Worm (Caenorhabditis elegans) whole organism, early embryonic: Measurements from ENCODE around the gene nhr-158.

ENCODE experiments used
- aly-1 ChIP-seq: sonication (generic microtip); optimal IDR thresholded peaks from 2 replicates; lab custom pipeline; 2016; ENCODE audit warnings: missing genetic modification characterization, missing compliant biosample characterization
- ceh-36 ChIP-seq: sonication (generic microtip); optimal IDR thresholded peaks from 2 replicates; lab custom pipeline; 2016; ENCODE audit warnings: missing genetic modification characterization, inconsistent platforms, missing compliant biosample characterization
- flt-1 ChIP-seq: fragments of 200-800 bp; sonication (Bioruptor generic); IDR thresholded peaks from 2 replicates; pipeline ENCODE4 v1.3.6; 2022; ENCODE audit warnings: missing genetic modification characterization, missing compliant biosample characterization
- hmbx-1 ChIP-seq: sonication (generic microtip); optimal IDR thresholded peaks from 2 replicates; lab custom pipeline; 2016; ENCODE audit warnings: mild to moderate bottlenecking, missing genetic modification characterization, missing compliant biosample characterization
- hmg-4 ChIP-seq: fragments of 200-800 bp; sonication (Bioruptor generic); optimal IDR thresholded peaks from 2 replicates; lab custom pipeline; 2018; ENCODE audit warnings: mild to moderate bottlenecking, missing genetic modification characterization, missing compliant biosample characterization
- pes-1 ChIP-seq: fragments of 200-800 bp; sonication (Bioruptor generic); IDR thresholded peaks from 2 replicates; pipeline ENCODE4 v1.3.6; 2022; ENCODE audit warnings: missing genetic modification reagents, missing genetic modification characterization, missing compliant biosample characterization
- sea-1 ChIP-seq: fragments of 200-800 bp; sonication (Bioruptor generic); conservative IDR thresholded peaks from 2 replicates; pipeline ENCODE4 v1.3.6; 2022; ENCODE audit warnings: missing genetic modification characterization, missing compliant biosample characterization

DNA sequence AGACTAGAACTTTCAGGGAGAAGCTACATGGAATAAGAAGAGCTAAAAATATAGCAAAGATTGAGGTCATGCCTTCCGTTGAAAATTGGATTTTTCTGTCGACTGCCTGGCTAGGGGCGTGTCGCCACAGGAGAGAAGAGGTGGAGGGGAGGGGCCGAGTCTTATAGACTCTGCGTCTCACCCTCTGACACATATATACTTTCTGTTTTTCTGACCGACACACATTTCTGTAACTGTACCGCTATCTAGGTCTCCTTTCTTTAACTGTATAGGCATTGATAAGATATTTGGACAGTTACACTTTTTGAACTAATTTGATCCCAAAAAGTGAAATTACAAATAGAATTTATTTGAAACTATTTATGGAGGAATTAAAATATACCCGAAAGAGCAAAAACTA lies 32.5 kb downstream of the nhr-158 start:
- TF ChIP-seq aly-1, result no peak
- no peak for TF ChIP-seq flt-1 (GFP tag; lab: Robert Waterston, UW)
- no peak for TF ChIP-seq hmbx-1 (tag; lab: Kevin White, UChicago)
- TF ChIP-seq sea-1 (GFP tag; lab: Robert Waterston, UW), result no peak
- no peak for TF ChIP-seq ceh-36 (tag; lab: Kevin White, UChicago)
- no peak for TF ChIP-seq pes-1
- no peak for TF ChIP-seq hmg-4 (GFP tag; lab: Kevin White, UChicago)
